Worm (Caenorhabditis elegans) whole organism, young adult: ENCODE measurements around the gene T12A2.3.

ENCODE experiments used
- B0336.3 ChIP-seq: fragments of 200-800 bp; sonication (Bioruptor generic); IDR thresholded peaks from 2 replicates; pipeline ENCODE4 v1.3.6; 2022; ENCODE audit warnings: missing genetic modification characterization, missing compliant biosample characterization
- D2030.7 ChIP-seq: fragments of 200-800 bp; sonication (Bioruptor generic); IDR thresholded peaks from 2 replicates; pipeline ENCODE4 v1.3.6; 2022; ENCODE audit warnings: missing genetic modification reagents, missing genetic modification characterization, missing compliant biosample characterization
- F52B5.7 ChIP-seq: sonication (generic microtip); optimal IDR thresholded peaks from 2 replicates; lab custom pipeline; 2016; ENCODE audit warnings: mild to moderate bottlenecking, missing genetic modification characterization, missing compliant biosample characterization
- F57A8.1 ChIP-seq: fragments of 200-800 bp; sonication (Bioruptor generic); optimal IDR thresholded peaks from 2 replicates; lab custom pipeline; 2018; ENCODE audit warnings: mild to moderate bottlenecking, missing genetic modification characterization, moderate library complexity, missing compliant biosample characterization
- T07F8.4 ChIP-seq: sonication (generic microtip); optimal IDR thresholded peaks from 2 replicates; lab custom pipeline; 2016; ENCODE audit warnings: mild to moderate bottlenecking, missing genetic modification characterization, moderate library complexity, missing compliant biosample characterization
- Y53G8AR.9 ChIP-seq: fragments of 200-800 bp; sonication (Bioruptor generic); conservative IDR thresholded peaks from 2 replicates; pipeline ENCODE4 v1.3.6; 2022; ENCODE audit warnings: missing genetic modification reagents, missing genetic modification characterization, missing compliant biosample characterization
- Y79H2A.3 ChIP-seq: fragments of 200-800 bp; sonication (Bioruptor generic); conservative IDR thresholded peaks from 2 replicates; pipeline ENCODE4 v1.3.6; 2022; ENCODE audit warnings: missing genetic modification reagents, missing genetic modification characterization, missing compliant biosample characterization
- Y95B8A.8 ChIP-seq: fragments of 200-800 bp; sonication (Bioruptor generic); IDR thresholded peaks from 2 replicates; pipeline ENCODE4 v1.3.6; 2022; ENCODE audit warnings: missing genetic modification reagents, missing genetic modification characterization, missing compliant biosample characterization
- ama-1 ChIP-seq, 3 experiments: fragments of 150-350 bp in 1 of 3; sonication (generic microtip) in 2 of 3; optimal IDR thresholded peaks; 2 replicates each; lab custom pipeline; 2014 to 2018; ENCODE audit warnings: missing biosample characterization in 2 of 3, missing genetic modification characterization in 2 of 3, missing genetic modification reagents in 2 of 3
- aptf-3 ChIP-seq: fragments of 200-800 bp; sonication (Bioruptor generic); IDR thresholded peaks from 2 replicates; pipeline ENCODE4 v1.3.6; 2022; ENCODE audit warnings: missing genetic modification characterization, missing compliant biosample characterization
- athp-1 ChIP-seq: sonication (generic microtip); optimal IDR thresholded peaks from 2 replicates; lab custom pipeline; 2017; ENCODE audit warnings: mild to moderate bottlenecking, missing genetic modification characterization, missing compliant biosample characterization
- attf-3 ChIP-seq: fragments of 200-800 bp; sonication (Bioruptor generic); conservative IDR thresholded peaks from 2 replicates; pipeline ENCODE4 v1.3.6; 2022; ENCODE audit warnings: missing genetic modification reagents, missing genetic modification characterization, missing compliant biosample characterization
- attf-5 ChIP-seq: fragments of 200-800 bp; sonication (Bioruptor generic); optimal IDR thresholded peaks from 2 replicates; lab custom pipeline; 2018; ENCODE audit warnings: mild to moderate bottlenecking, missing genetic modification characterization, missing compliant biosample characterization
- attf-6 ChIP-seq: fragments of 200-800 bp; sonication (Bioruptor generic); IDR thresholded peaks from 2 replicates; pipeline ENCODE4 v1.3.6; 2022; ENCODE audit warnings: missing genetic modification reagents, missing genetic modification characterization, missing compliant biosample characterization
- bed-1 ChIP-seq: fragments of 200-800 bp; sonication (Bioruptor generic); IDR thresholded peaks from 2 replicates; pipeline ENCODE4 v1.3.6; 2022; ENCODE audit warnings: missing genetic modification reagents, missing genetic modification characterization, missing compliant biosample characterization
- bed-2 ChIP-seq: fragments of 200-800 bp; sonication (Bioruptor generic); IDR thresholded peaks from 2 replicates; pipeline ENCODE4 v1.3.6; 2022; ENCODE audit warnings: missing genetic modification reagents, missing genetic modification characterization, missing compliant biosample characterization
- cebp-1 ChIP-seq, 2 experiments: fragments of 200-800 bp in 1 of 2; sonication (Bioruptor generic) in 1 of 2; sonication (generic microtip) in 1 of 2; IDR thresholded peaks in 1 of 2; optimal IDR thresholded peaks in 1 of 2; 2 replicates each; pipeline versions ENCODE4 v1.3.6 to Lab custom; 2017 to 2022; ENCODE audit warnings: missing compliant biosample characterization in 2 of 2, missing genetic modification characterization in 2 of 2, mild to moderate bottlenecking in 1 of 2, missing genetic modification reagents in 1 of 2, moderate library complexity in 1 of 2
- ceh-40 ChIP-seq: fragments of 200-800 bp; sonication (Bioruptor generic); IDR thresholded peaks from 2 replicates; pipeline ENCODE4 v1.3.6; 2022; ENCODE audit warnings: missing genetic modification characterization, missing compliant biosample characterization
- ceh-91 ChIP-seq: fragments of 200-800 bp; sonication (Bioruptor generic); IDR thresholded peaks from 2 replicates; pipeline ENCODE4 v1.3.6; 2022; ENCODE audit warnings: missing genetic modification reagents, missing genetic modification characterization, missing compliant biosample characterization
- dox-1 ChIP-seq: fragments of 200-800 bp; sonication (Bioruptor generic); IDR thresholded peaks from 2 replicates; pipeline ENCODE4 v1.3.6; 2022; ENCODE audit warnings: missing genetic modification reagents, missing genetic modification characterization, missing compliant biosample characterization
- dpl-1 ChIP-seq: fragments of 150-350 bp; optimal IDR thresholded peaks from 2 replicates; lab custom pipeline; 2014; ENCODE audit warnings: missing biosample characterization, missing genetic modification reagents, missing genetic modification characterization
- efl-1 ChIP-seq: fragments of 150-350 bp; optimal IDR thresholded peaks from 2 replicates; lab custom pipeline; 2014; ENCODE audit warnings: missing biosample characterization, missing genetic modification reagents, missing genetic modification characterization
- egrh-3 ChIP-seq: fragments of 200-800 bp; sonication (Bioruptor generic); IDR thresholded peaks from 2 replicates; pipeline ENCODE4 v1.3.6; 2022; ENCODE audit warnings: missing genetic modification reagents, missing genetic modification characterization, missing compliant biosample characterization
- ekl-4 ChIP-seq: fragments of 200-800 bp; sonication (Bioruptor generic); IDR thresholded peaks from 2 replicates; pipeline ENCODE4 v1.3.6; 2022; ENCODE audit warnings: missing genetic modification reagents, missing genetic modification characterization, missing compliant biosample characterization
- fkh-3 ChIP-seq: sonication (generic microtip); optimal IDR thresholded peaks from 2 replicates; lab custom pipeline; 2016; ENCODE audit warnings: mild to moderate bottlenecking, missing genetic modification characterization, missing compliant biosample characterization
- hlh-12 ChIP-seq: sonication (generic microtip); optimal IDR thresholded peaks from 2 replicates; lab custom pipeline; 2016; ENCODE audit warnings: missing genetic modification characterization, missing compliant biosample characterization
- hmg-1.2 ChIP-seq: fragments of 200-800 bp; sonication (Bioruptor generic); IDR thresholded peaks from 2 replicates; pipeline ENCODE4 v1.3.6; 2022; ENCODE audit warnings: missing genetic modification reagents, missing genetic modification characterization, missing compliant biosample characterization
- hsf-1 ChIP-seq: fragments of 200-800 bp; sonication (Bioruptor generic); IDR thresholded peaks from 2 replicates; pipeline ENCODE4 v1.3.6; 2022; ENCODE audit warnings: missing genetic modification reagents, missing genetic modification characterization, missing compliant biosample characterization
- lin-54 ChIP-seq: fragments of 200-800 bp; sonication (Bioruptor generic); optimal IDR thresholded peaks from 2 replicates; lab custom pipeline; 2018; ENCODE audit warnings: mild to moderate bottlenecking, missing genetic modification characterization, missing compliant biosample characterization
- lsl-1 ChIP-seq: fragments of 200-800 bp; sonication (Bioruptor generic); optimal IDR thresholded peaks from 2 replicates; lab custom pipeline; 2018; ENCODE audit warnings: mild to moderate bottlenecking, missing genetic modification characterization, moderate library complexity, missing compliant biosample characterization
- madf-6 ChIP-seq: fragments of 200-800 bp; sonication (Bioruptor generic); IDR thresholded peaks from 2 replicates; pipeline ENCODE4 v1.3.6; 2022; ENCODE audit warnings: missing genetic modification reagents, missing genetic modification characterization, missing compliant biosample characterization
- nfya-1 ChIP-seq: sonication (generic microtip); optimal IDR thresholded peaks from 2 replicates; lab custom pipeline; 2017; ENCODE audit warnings: antibody characterized with exemption, missing compliant biosample characterization, missing genetic modification characterization, borderline replicate concordance; ENCODE audit not compliant: insufficient read depth
- nfyb-1 ChIP-seq: fragments of 200-800 bp; sonication (Bioruptor generic); IDR thresholded peaks from 2 replicates; pipeline ENCODE4 v1.3.6; 2022; ENCODE audit warnings: missing genetic modification reagents, missing genetic modification characterization, missing compliant biosample characterization
- nhr-80 ChIP-seq: sonication (generic microtip); optimal IDR thresholded peaks from 2 replicates; lab custom pipeline; 2016; ENCODE audit warnings: missing genetic modification characterization, missing compliant biosample characterization
- sea-2 ChIP-seq: fragments of 200-800 bp; sonication (Bioruptor generic); IDR thresholded peaks from 2 replicates; pipeline ENCODE4 v1.3.6; 2022; ENCODE audit warnings: missing genetic modification characterization, missing compliant biosample characterization
- sptf-2 ChIP-seq: fragments of 200-800 bp; sonication (Bioruptor generic); optimal IDR thresholded peaks from 2 replicates; lab custom pipeline; 2018; ENCODE audit warnings: mild to moderate bottlenecking, missing genetic modification characterization, missing compliant biosample characterization
- tlf-1 ChIP-seq: fragments of 200-800 bp; sonication (Bioruptor generic); optimal IDR thresholded peaks from 2 replicates; lab custom pipeline; 2018; ENCODE audit warnings: mild to moderate bottlenecking, missing genetic modification characterization, missing compliant biosample characterization
- unc-130 ChIP-seq: sonication (generic microtip); optimal IDR thresholded peaks from 2 replicates; lab custom pipeline; 2016; ENCODE audit warnings: missing genetic modification reagents, missing genetic modification characterization, missing compliant biosample characterization
- zfh-2 ChIP-seq: fragments of 200-800 bp; sonication (Bioruptor generic); conservative IDR thresholded peaks from 2 replicates; pipeline ENCODE4 v1.3.6; 2022; ENCODE audit warnings: missing genetic modification reagents, missing genetic modification characterization, missing compliant biosample characterization
- ztf-18 ChIP-seq: sonication (generic microtip); optimal IDR thresholded peaks from 2 replicates; lab custom pipeline; 2016; ENCODE audit warnings: missing genotype, mild to moderate bottlenecking, missing genetic modification characterization, missing compliant biosample characterization
- ztf-22 ChIP-seq: fragments of 200-800 bp; sonication (Bioruptor generic); optimal IDR thresholded peaks from 2 replicates; lab custom pipeline; 2018; ENCODE audit warnings: mild to moderate bottlenecking, missing genetic modification characterization, moderate library complexity, missing compliant biosample characterization
- ztf-25 ChIP-seq: fragments of 200-800 bp; sonication (Bioruptor generic); IDR thresholded peaks from 2 replicates; pipeline ENCODE4 v1.3.6; 2022; ENCODE audit warnings: missing genetic modification reagents, missing genetic modification characterization, missing compliant biosample characterization

The T12A2.3 gene

DNA sequence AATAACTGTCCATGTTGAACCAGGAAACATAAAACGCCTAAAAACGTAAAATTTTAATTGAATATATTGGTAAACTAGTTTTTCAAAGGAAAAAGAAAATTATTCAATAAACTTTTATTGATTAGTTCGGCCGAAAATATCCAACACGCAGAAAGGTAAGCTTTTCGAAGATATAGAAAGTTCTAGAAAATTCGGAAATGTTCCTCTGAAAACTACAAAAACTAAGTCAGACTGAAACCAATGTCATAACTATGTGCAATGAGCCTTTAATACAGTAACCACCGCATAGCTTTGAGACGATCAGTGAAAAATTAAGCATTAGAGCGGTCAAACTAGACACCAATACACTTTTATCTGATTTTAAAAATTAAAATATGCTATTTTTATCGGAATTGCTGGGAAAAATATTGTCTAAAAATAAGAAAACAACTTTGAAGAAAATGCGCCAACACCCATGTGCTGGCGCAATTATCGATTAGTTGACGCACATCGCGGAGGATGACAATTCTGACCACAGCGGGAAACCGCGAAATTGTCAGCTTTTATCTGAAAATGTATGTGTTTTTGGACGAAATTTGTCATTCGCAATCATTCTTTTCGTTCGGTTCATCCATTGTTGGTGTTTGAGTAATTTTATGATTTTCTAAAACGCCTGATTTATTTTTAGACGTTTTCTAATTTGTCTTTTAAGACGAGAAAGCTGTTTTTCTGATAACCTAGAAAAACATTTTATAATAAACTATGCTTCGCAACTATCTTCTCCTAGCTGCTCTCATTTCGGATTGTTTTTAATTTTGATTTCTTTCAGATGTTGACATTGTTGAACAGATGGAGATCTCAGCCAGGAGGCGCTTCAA, 42.0 kb upstream of the T12A2.3 start, which contains the start of the genes C23G10.7 and rpn-2 (continued):
- TF ChIP-seq ekl-4 (GFP tag; lab: Robert Waterston, UW) (peak; percentile 29; the same call in 1 of the 2 replicates), bed-1 (GFP tag; lab: Robert Waterston, UW) (no peak), F52B5.7 (no peak), nfyb-1 (no peak), Y95B8A.8 (GFP tag; lab: Robert Waterston, UW) (no peak; the same call in 1 of the 2 replicates), F57A8.1 (GFP tag; lab: Kevin White, UChicago) (no peak), unc-130 (GFP tag; lab: Kevin White, UChicago) (peak; percentile 64), ceh-40 (GFP tag; lab: Robert Waterston, UW) (no peak), sptf-2 (GFP tag; lab: Kevin White, UChicago) (no peak), B0336.3 (peak; percentile 83; the same call in 1 of the 2 replicates), efl-1 (peak; percentile 88), lin-54 (peak; percentile 77), zfh-2 (GFP tag; lab: Robert Waterston, UW) (no peak), egrh-3 (GFP tag; lab: Robert Waterston, UW) (no peak), Y79H2A.3 (GFP tag; lab: Robert Waterston, UW) (no peak)

DNA sequence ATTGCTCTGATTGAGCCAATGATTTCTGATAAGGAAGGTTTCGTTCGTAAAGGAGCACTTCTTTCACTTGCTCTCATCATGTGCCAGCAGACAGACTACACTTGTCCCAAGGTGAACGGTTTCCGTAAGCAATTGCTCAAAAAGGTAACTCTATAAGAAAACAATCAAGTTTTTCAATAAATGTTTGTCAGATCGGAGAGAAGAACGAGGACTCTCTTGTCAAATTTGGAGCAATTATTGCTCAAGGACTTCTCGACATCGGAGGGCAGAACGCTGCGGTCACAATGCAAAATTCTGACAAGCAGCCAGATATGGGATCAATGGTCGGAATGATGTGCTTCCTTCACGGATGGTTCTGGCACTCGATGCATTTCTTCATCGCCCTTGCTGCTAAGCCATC, 39.3 kb upstream of the T12A2.3 start:
- TF ChIP-seq aptf-3 (GFP tag; lab: Robert Waterston, UW): no peak
- TF ChIP-seq lsl-1 (GFP tag; lab: Kevin White, UChicago): no peak

DNA sequence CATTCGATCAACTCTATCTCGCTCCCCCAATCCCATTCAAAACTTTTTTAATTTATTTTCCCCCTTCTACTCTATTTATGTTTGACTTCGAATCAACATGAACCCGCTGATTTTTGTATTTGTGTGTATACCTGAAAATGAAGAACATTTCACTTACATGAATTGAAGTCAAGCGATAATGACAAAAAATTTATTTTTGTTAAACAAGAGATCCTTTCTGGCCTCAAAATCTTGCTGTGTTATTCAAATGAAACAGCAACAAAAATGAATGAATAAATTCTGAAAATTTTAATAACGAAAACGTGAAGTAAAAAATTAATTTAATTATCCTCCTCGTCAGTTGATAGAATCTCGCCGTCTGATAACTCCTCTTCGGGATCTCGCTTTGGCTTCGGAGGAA, 38.2 kb upstream of the T12A2.3 start:
- TF ChIP-seq athp-1 (tag; lab: Kevin White, UChicago) (peak; percentile 40), ceh-91 (GFP tag; lab: Robert Waterston, UW) (0 out of 2 replicates have a peak, but pooled peaks have one; percentile 14), bed-2 (no peak), nfya-1 (tag; lab: Kevin White, UChicago) (no peak), dox-1 (no peak), ztf-18 (tag; lab: Kevin White, UChicago) (peak; percentile 12), tlf-1 (GFP tag; lab: Kevin White, UChicago) (peak; percentile 14), hlh-12 (tag; lab: Kevin White, UChicago) (no peak), nhr-80 (no peak), egrh-3 (GFP tag; lab: Robert Waterston, UW) (no peak), dpl-1 (no peak), Y95B8A.8 (GFP tag; lab: Robert Waterston, UW) (peak; percentile 57; the same call in 1 of the 2 replicates), efl-1 (peak; percentile 9), T07F8.4 (tag; lab: Kevin White, UChicago) (no peak), zfh-2 (GFP tag; lab: Robert Waterston, UW) (no peak), fkh-3 (tag; lab: Kevin White, UChicago) (no peak), ztf-25 (0 out of 2 replicates have a peak, but pooled peaks have one; percentile 41), Y53G8AR.9 (GFP tag; lab: Robert Waterston, UW) (peak; percentile 66; the same call in 1 of the 2 replicates), sea-2 (GFP tag; lab: Robert Waterston, UW) (no peak), ztf-22 (GFP tag; lab: Kevin White, UChicago) (no peak), hsf-1 (peak; percentile 81), B0336.3 (peak; percentile 73), ama-1 (optimal IDR thresholded peaks at IDR 0.05; lab: Kevin White, UChicago) (no peak), ama-1 (GFP tag; optimal IDR thresholded peaks at IDR 0.05; lab: Kevin White, UChicago) (peak; percentile 53 to 65), attf-3 (GFP tag; lab: Robert Waterston, UW) (0 out of 2 replicates have a peak, but pooled peaks have one; percentile 7), attf-5 (GFP tag; lab: Kevin White, UChicago) (no peak), hmg-1.2 (GFP tag; lab: Robert Waterston, UW) (peak; percentile 34), D2030.7 (GFP tag; lab: Robert Waterston, UW) (peak; percentile 25; the same call in 1 of the 2 replicates), ekl-4 (GFP tag; lab: Robert Waterston, UW) (peak; percentile 55), attf-6 (peak; percentile 68; the same call in 1 of the 2 replicates), madf-6 (GFP tag; lab: Robert Waterston, UW) (peak; percentile 50), unc-130 (GFP tag; lab: Kevin White, UChicago) (peak; percentile 48), cebp-1 (GFP tag; IDR thresholded peaks at IDR 0.05; lab: Robert Waterston, UW) (no peak), cebp-1 (tag; optimal IDR thresholded peaks at IDR 0.05; lab: Kevin White, UChicago) (peak; percentile 8)
